Fruit fly (Drosophila melanogaster): ENCODE results near the gene CG43367.

The CG43367 gene

dm6 chr3L:4193730-4194649 is at the start of gene CG43367:
Gene CG43367, plus strand, starts transcription at chr3L:4193993.
- TF ChIP-seq CG12768 (GFP tag; optimal IDR thresholded peaks at IDR 0.05) = no peak
- no peak for TF ChIP-seq CG14711 (tag; optimal IDR thresholded peaks at IDR 0.05)
- no peak for TF ChIP-seq cic (GFP tag; optimal IDR thresholded peaks at IDR 0.05)
- peak; percentile 0 for TF ChIP-seq CG7101 (tag; optimal IDR thresholded peaks at IDR 0.05)
- no peak for TF ChIP-seq CG5204 (GFP tag; optimal IDR thresholded peaks at IDR 0.05)
- no peak for TF ChIP-seq ovo (GFP tag; optimal IDR thresholded peaks at IDR 0.05)
- no peak for TF ChIP-seq Hr96 (GFP tag; optimal IDR thresholded peaks at IDR 0.05)
- no peak for TF ChIP-seq Mnt (GFP tag; optimal IDR thresholded peaks at IDR 0.05)
- TF ChIP-seq CG7045 (GFP tag; optimal IDR thresholded peaks at IDR 0.05) = no peak
- TF ChIP-seq cnc (optimal IDR thresholded peaks at IDR 0.05) = no peak
- peak; percentile 26 for TF ChIP-seq bab1 (GFP tag; optimal IDR thresholded peaks at IDR 0.05)
- peak; percentile 51 for TF ChIP-seq CG1620 (GFP tag; optimal IDR thresholded peaks at IDR 0.05)
- TF ChIP-seq CG33017 (tag; optimal IDR thresholded peaks at IDR 0.05) = no peak
- TF ChIP-seq Crg-1 (GFP tag; optimal IDR thresholded peaks at IDR 0.05) = peak; percentile 19
- TF ChIP-seq pad (GFP tag; optimal IDR thresholded peaks at IDR 0.05) = peak; percentile 25
- TF ChIP-seq tj (GFP tag; optimal IDR thresholded peaks at IDR 0.05) = peak; percentile 5
- no peak for TF ChIP-seq toe (GFP tag; optimal IDR thresholded peaks at IDR 0.05)
- TF ChIP-seq Clk (GFP tag; optimal IDR thresholded peaks at IDR 0.05) = no peak
- TF ChIP-seq kay (GFP tag; ENCODE audit: borderline replicate concordance) = peak; percentile 59
- TF ChIP-seq CG11617 (GFP tag; optimal IDR thresholded peaks at IDR 0.05) = no peak

- TF ChIP-seq CG7101 (tag; optimal IDR thresholded peaks at IDR 0.05) (no peak), ovo (GFP tag; optimal IDR thresholded peaks at IDR 0.05) (no peak), pad (GFP tag; optimal IDR thresholded peaks at IDR 0.05) (no peak), tj (GFP tag; optimal IDR thresholded peaks at IDR 0.05) (no peak), CG12768 (GFP tag; optimal IDR thresholded peaks at IDR 0.05) (no peak), Hr96 (GFP tag; optimal IDR thresholded peaks at IDR 0.05) (no peak), bab1 (GFP tag; optimal IDR thresholded peaks at IDR 0.05) (no peak), Mnt (GFP tag; optimal IDR thresholded peaks at IDR 0.05) (no peak)
Measured at dm6 chr3L:4145229-4145628, 48.6 kb upstream of the CG43367 start.

- no peak for TF ChIP-seq toe (GFP tag; optimal IDR thresholded peaks at IDR 0.05)
- TF ChIP-seq tj (GFP tag; optimal IDR thresholded peaks at IDR 0.05) = no peak
- no peak for TF ChIP-seq kay (GFP tag; ENCODE audit: borderline replicate concordance)
- no peak for TF ChIP-seq Clk (GFP tag; optimal IDR thresholded peaks at IDR 0.05)
- TF ChIP-seq CG7045 (GFP tag; optimal IDR thresholded peaks at IDR 0.05) = no peak
- no peak for TF ChIP-seq CG7101 (tag; optimal IDR thresholded peaks at IDR 0.05)
- TF ChIP-seq CG14711 (tag; optimal IDR thresholded peaks at IDR 0.05) = no peak
- no peak for TF ChIP-seq ovo (GFP tag; optimal IDR thresholded peaks at IDR 0.05)
- TF ChIP-seq cic (GFP tag; optimal IDR thresholded peaks at IDR 0.05) = no peak
- TF ChIP-seq CG1620 (GFP tag; optimal IDR thresholded peaks at IDR 0.05) = no peak
Measured at dm6 chr3L:4148406-4148975, 45.3 kb upstream of the CG43367 start, which contains the start of gene CG1299. Gene CG1299, plus strand, starts transcription at chr3L:4148696.

dm6 chr3L:4157852-4158251 is 35.9 kb upstream of the CG43367 start:
- TF ChIP-seq CG5204 (GFP tag; optimal IDR thresholded peaks at IDR 0.05) = no peak
- TF ChIP-seq CG7101 (tag; optimal IDR thresholded peaks at IDR 0.05) = no peak
- no peak for TF ChIP-seq bab1 (GFP tag; optimal IDR thresholded peaks at IDR 0.05)
- TF ChIP-seq toe (GFP tag; optimal IDR thresholded peaks at IDR 0.05) = no peak
- TF ChIP-seq CG7045 (GFP tag; optimal IDR thresholded peaks at IDR 0.05) = no peak

- TF ChIP-seq CG14711 (tag; optimal IDR thresholded peaks at IDR 0.05) = no peak
- no peak for TF ChIP-seq Mnt (GFP tag; optimal IDR thresholded peaks at IDR 0.05)
- no peak for TF ChIP-seq toe (GFP tag; optimal IDR thresholded peaks at IDR 0.05)
- no peak for TF ChIP-seq CG11617 (GFP tag; optimal IDR thresholded peaks at IDR 0.05)
- TF ChIP-seq kay (GFP tag; ENCODE audit: borderline replicate concordance) = no peak
- no peak for TF ChIP-seq Hr96 (GFP tag; optimal IDR thresholded peaks at IDR 0.05)
- TF ChIP-seq cnc (optimal IDR thresholded peaks at IDR 0.05) = no peak
Measured at dm6 chr3L:4158361-4158760, 35.4 kb upstream of the CG43367 start.

dm6 chr3L:4159264-4159663 is 34.5 kb upstream of the CG43367 start:
- no peak for TF ChIP-seq CG7101 (tag; optimal IDR thresholded peaks at IDR 0.05)

dm6 chr3L:4160926-4161325 is 32.9 kb upstream of the CG43367 start, which contains the start of gene nab:
Gene nab, minus strand, starts transcription at chr3L:4160932.
- TF ChIP-seq CG12768 (GFP tag; optimal IDR thresholded peaks at IDR 0.05) (no peak), toe (GFP tag; optimal IDR thresholded peaks at IDR 0.05) (no peak), bab1 (GFP tag; optimal IDR thresholded peaks at IDR 0.05) (no peak), CG5204 (GFP tag; optimal IDR thresholded peaks at IDR 0.05) (no peak), CG14711 (tag; optimal IDR thresholded peaks at IDR 0.05) (no peak), CG7045 (GFP tag; optimal IDR thresholded peaks at IDR 0.05) (no peak), cnc (optimal IDR thresholded peaks at IDR 0.05) (no peak), Clk (GFP tag; optimal IDR thresholded peaks at IDR 0.05) (no peak), pad (GFP tag; optimal IDR thresholded peaks at IDR 0.05) (no peak), kay (GFP tag; ENCODE audit: borderline replicate concordance) (no peak), CG1620 (GFP tag; optimal IDR thresholded peaks at IDR 0.05) (no peak)
